Fruit fly (Drosophila melanogaster): Measurements from ENCODE around the gene Dip-C.
A peak's percentile ranks its signal among the peaks of the same experiment; 100 is the strongest.

Dip-C gene

DNA sequence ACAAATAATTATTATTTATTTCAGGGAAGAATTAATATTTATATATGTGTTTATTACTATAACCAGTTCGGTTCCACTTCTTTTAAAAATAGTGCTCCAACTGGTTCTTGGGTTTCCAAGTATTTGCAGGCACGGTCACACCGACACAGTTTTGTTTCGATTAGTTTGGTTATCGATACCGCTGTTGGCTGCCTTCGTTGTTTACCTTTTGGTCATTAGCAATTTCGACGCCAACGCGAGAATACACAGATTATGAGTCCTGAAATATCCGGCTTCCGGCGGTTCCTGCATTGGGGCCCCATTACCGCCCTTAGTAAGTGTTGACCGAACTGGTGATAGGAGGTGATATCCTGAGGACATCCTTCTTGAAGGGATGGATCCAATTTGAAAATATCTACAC, 5.4 kb downstream of the Dip-C start, which contains the start of gene CG5196 (continued):
- TF ChIP-seq chinmo (GFP tag; IDR thresholded peaks at IDR 0.05; ENCODE audit: partially characterized antibody) (peak; percentile 67; the same call in 1 of the 4 replicates), grn (GFP tag; optimal IDR thresholded peaks at IDR 0.05) (no peak), CG17186 (GFP tag; optimal IDR thresholded peaks at IDR 0.05) (peak; percentile 49), CG7928 (GFP tag; optimal IDR thresholded peaks at IDR 0.05) (peak; percentile 7), trem (tag; optimal IDR thresholded peaks at IDR 0.05) (peak; percentile 76), CG10267 (tag; optimal IDR thresholded peaks at IDR 0.05) (peak; percentile 62), jumu (GFP tag; optimal IDR thresholded peaks at IDR 0.05) (peak; percentile 5), wdn (GFP tag; IDR thresholded peaks at IDR 0.05) (no peak), CG34422 (GFP tag; IDR thresholded peaks at IDR 0.05) (peak; percentile 84; the same call in 2 of the 3 replicates), sc (optimal IDR thresholded peaks at IDR 0.05) (no peak), sc (GFP tag; optimal IDR thresholded peaks at IDR 0.05) (no peak), NC2β (GFP tag; optimal IDR thresholded peaks at IDR 0.05) (no peak), trh (GFP tag; optimal IDR thresholded peaks at IDR 0.05) (no peak), CG9727 (GFP tag; optimal IDR thresholded peaks at IDR 0.05) (no peak), CG14860 (GFP tag; IDR thresholded peaks at IDR 0.05; ENCODE audit: partially characterized antibody) (peak; percentile 27; the same call in 2 of the 3 replicates), pan (optimal IDR thresholded peaks at IDR 0.05) (no peak), pan (GFP tag; optimal IDR thresholded peaks at IDR 0.05 in 1 of 2, IDR thresholded peaks at IDR 0.05 in 1 of 2) (no peak), gcm (GFP tag; optimal IDR thresholded peaks at IDR 0.05) (no peak), Dfd (GFP tag; optimal IDR thresholded peaks at IDR 0.05) (no peak), wor (GFP tag; IDR thresholded peaks at IDR 0.05) (no peak), CG14710 (tag; optimal IDR thresholded peaks at IDR 0.05) (peak; percentile 60), Deaf1 (tag; optimal IDR thresholded peaks at IDR 0.05) (no peak), CG17568 (GFP tag; optimal IDR thresholded peaks at IDR 0.05) (no peak), CG10565 (GFP tag; optimal IDR thresholded peaks at IDR 0.05) (no peak), CG12391 (tag; optimal IDR thresholded peaks at IDR 0.05) (peak; percentile 35), Dad (GFP tag; optimal IDR thresholded peaks at IDR 0.05) (no peak), CG16813 (GFP tag; IDR thresholded peaks at IDR 0.05; ENCODE audit: partially characterized antibody) (peak; percentile 52; the same call in 2 of the 3 replicates), Abd-B (GFP tag; optimal IDR thresholded peaks at IDR 0.05) (peak; percentile 43), chn (GFP tag; optimal IDR thresholded peaks at IDR 0.05) (no peak), bbx (GFP tag; IDR thresholded peaks at IDR 0.05; ENCODE audit: partially characterized antibody) (peak; percentile 77), Kr (GFP tag; optimal IDR thresholded peaks at IDR 0.05) (no peak), CG3163 (GFP tag; optimal IDR thresholded peaks at IDR 0.05) (no peak), CG2199 (GFP tag; IDR thresholded peaks at IDR 0.05) (no peak), pho (GFP tag; optimal IDR thresholded peaks at IDR 0.05) (no peak), CG6254 (GFP tag; optimal IDR thresholded peaks at IDR 0.05) (no peak), Doc2 (GFP tag; IDR thresholded peaks at IDR 0.05) (no peak), HHEX (GFP tag; optimal IDR thresholded peaks at IDR 0.05) (no peak), NfI (GFP tag; optimal IDR thresholded peaks at IDR 0.05) (peak; percentile 30), eve (GFP tag; optimal IDR thresholded peaks at IDR 0.05) (no peak), CG12744 (GFP tag; optimal IDR thresholded peaks at IDR 0.05) (no peak), zf30C (GFP tag; optimal IDR thresholded peaks at IDR 0.05) (no peak), CG10209 (GFP tag; optimal IDR thresholded peaks at IDR 0.05) (no peak), Stat92E (GFP tag; optimal IDR thresholded peaks at IDR 0.05) (peak in 1 of 3 experiments; percentile 44), CG11560 (tag; IDR thresholded peaks at IDR 0.05) (no peak), CG8281 (tag; optimal IDR thresholded peaks at IDR 0.05) (no peak), Adf1 (GFP tag; IDR thresholded peaks at IDR 0.05) (peak; percentile 36; the same call in 1 of the 2 replicates), Ssrp (tag; optimal IDR thresholded peaks at IDR 0.05) (no peak), so (GFP tag; IDR thresholded peaks at IDR 0.05) (0 out of 3 replicates have a peak, but pooled peaks have one; percentile 25), fd96Cb (tag; optimal IDR thresholded peaks at IDR 0.05) (no peak), CG9932 (GFP tag; IDR thresholded peaks at IDR 0.05) (no peak), CG15073 (GFP tag; optimal IDR thresholded peaks at IDR 0.05) (no peak)
